Fruit fly (Drosophila melanogaster): Measurements from ENCODE around the gene Gr98c.
A peak's percentile ranks its signal among the peaks of the same experiment; 100 is the strongest.

Gr98c gene

dm6 chr3R:27544143-27544542 lies at the start of gene Gr98c:
Gene Gr98c, plus strand, starts transcription at chr3R:27544443.
- TF ChIP-seq CrebA (GFP tag; optimal IDR thresholded peaks at IDR 0.05; ENCODE audit: borderline replicate concordance) = no peak
- TF ChIP-seq dl (GFP tag; optimal IDR thresholded peaks at IDR 0.05; ENCODE audit: insufficient read depth in 1 of 2, partially characterized antibody in 2 of 2) = no peak
- no peak for TF ChIP-seq Jra (GFP tag; optimal IDR thresholded peaks at IDR 0.05)
- no peak for TF ChIP-seq rgr (GFP tag; optimal IDR thresholded peaks at IDR 0.05)
- no peak for TF ChIP-seq usp (GFP tag; optimal IDR thresholded peaks at IDR 0.05)
- no peak for TF ChIP-seq Hr78 (GFP tag; optimal IDR thresholded peaks at IDR 0.05)
- no peak for TF ChIP-seq Dfd (GFP tag; optimal IDR thresholded peaks at IDR 0.05)
- no peak for TF ChIP-seq fru (GFP tag; optimal IDR thresholded peaks at IDR 0.05)
- TF ChIP-seq br (GFP tag; optimal IDR thresholded peaks at IDR 0.05) = no peak
- TF ChIP-seq psq (GFP tag; optimal IDR thresholded peaks at IDR 0.05) = no peak
- no peak for TF ChIP-seq h (GFP tag; optimal IDR thresholded peaks at IDR 0.05)
- no peak for TF ChIP-seq Sp1 (GFP tag; optimal IDR thresholded peaks at IDR 0.05)
- TF ChIP-seq Hnf4 (GFP tag; optimal IDR thresholded peaks at IDR 0.05) = no peak
- TF ChIP-seq tai (GFP tag; optimal IDR thresholded peaks at IDR 0.05) = no peak
- TF ChIP-seq Abd-B (GFP tag; optimal IDR thresholded peaks at IDR 0.05) = no peak
- TF ChIP-seq dsf (GFP tag; optimal IDR thresholded peaks at IDR 0.05; ENCODE audit: borderline replicate concordance) = no peak
- TF ChIP-seq Vsx2 (GFP tag; optimal IDR thresholded peaks at IDR 0.05; ENCODE audit: partially characterized antibody) = no peak

dm6 chr3R:27497616-27498015 lies 46.6 kb upstream of the Gr98c start:
- TF ChIP-seq lola (GFP tag; optimal IDR thresholded peaks at IDR 0.05) = no peak

dm6 chr3R:27501938-27502337 lies 42.3 kb upstream of the Gr98c start, which contains the start of gene CG43139:
Gene CG43139, minus strand, starts transcription at chr3R:27502025.
- TF ChIP-seq h (GFP tag; optimal IDR thresholded peaks at IDR 0.05) (peak; percentile 53), Hr83 (GFP tag; optimal IDR thresholded peaks at IDR 0.05; ENCODE audit: poor library complexity, severe bottlenecking) (peak; percentile 76), lola (GFP tag; optimal IDR thresholded peaks at IDR 0.05) (no peak), CrebA (GFP tag; optimal IDR thresholded peaks at IDR 0.05; ENCODE audit: borderline replicate concordance) (no peak), ey (GFP tag; optimal IDR thresholded peaks at IDR 0.05) (no peak), Mio (GFP tag; optimal IDR thresholded peaks at IDR 0.05) (no peak), OdsH (GFP tag; optimal IDR thresholded peaks at IDR 0.05) (peak; percentile 39), rgr (GFP tag; optimal IDR thresholded peaks at IDR 0.05) (peak; percentile 53)

dm6 chr3R:27502856-27503255 lies 41.4 kb upstream of the Gr98c start, which contains the start of gene CG5402:
Gene CG5402, minus strand, starts transcription at chr3R:27502956.
- TF ChIP-seq usp (GFP tag; optimal IDR thresholded peaks at IDR 0.05) (no peak), dsf (GFP tag; optimal IDR thresholded peaks at IDR 0.05; ENCODE audit: borderline replicate concordance) (no peak), psq (GFP tag; optimal IDR thresholded peaks at IDR 0.05) (no peak), Hr78 (GFP tag; optimal IDR thresholded peaks at IDR 0.05) (no peak), br (GFP tag; optimal IDR thresholded peaks at IDR 0.05) (no peak), dmrt93B (GFP tag; optimal IDR thresholded peaks at IDR 0.05) (no peak), sv (GFP tag; optimal IDR thresholded peaks at IDR 0.05) (no peak), Sp1 (GFP tag; optimal IDR thresholded peaks at IDR 0.05) (no peak), Jra (GFP tag; optimal IDR thresholded peaks at IDR 0.05) (no peak), CG9705 (GFP tag; optimal IDR thresholded peaks at IDR 0.05) (no peak), CrebA (GFP tag; optimal IDR thresholded peaks at IDR 0.05; ENCODE audit: borderline replicate concordance) (no peak), brk (GFP tag; optimal IDR thresholded peaks at IDR 0.05) (no peak), N (GFP tag; optimal IDR thresholded peaks at IDR 0.05) (no peak), Dif (GFP tag; optimal IDR thresholded peaks at IDR 0.05; ENCODE audit: partially characterized antibody) (no peak), ey (GFP tag; optimal IDR thresholded peaks at IDR 0.05) (no peak), rgr (GFP tag; optimal IDR thresholded peaks at IDR 0.05) (no peak), OdsH (GFP tag; optimal IDR thresholded peaks at IDR 0.05) (no peak), Abd-B (GFP tag; optimal IDR thresholded peaks at IDR 0.05) (no peak), HLH106 (tag; optimal IDR thresholded peaks at IDR 0.05) (no peak), Rel (GFP tag; optimal IDR thresholded peaks at IDR 0.05) (no peak), Rel (tag; optimal IDR thresholded peaks at IDR 0.05) (no peak)

dm6 chr3R:27517157-27517556 lies 27.1 kb upstream of the Gr98c start, which contains the start of gene CG13972:
Gene CG13972, minus strand, starts transcription at chr3R:27517257.
- no peak for TF ChIP-seq CrebA (GFP tag; optimal IDR thresholded peaks at IDR 0.05; ENCODE audit: borderline replicate concordance)
- no peak for TF ChIP-seq usp (GFP tag; optimal IDR thresholded peaks at IDR 0.05)
- TF ChIP-seq Hr78 (GFP tag; optimal IDR thresholded peaks at IDR 0.05) = no peak
- TF ChIP-seq HLH106 (tag; optimal IDR thresholded peaks at IDR 0.05) = no peak
- TF ChIP-seq Hr83 (GFP tag; optimal IDR thresholded peaks at IDR 0.05; ENCODE audit: poor library complexity, severe bottlenecking) = no peak
- no peak for TF ChIP-seq OdsH (GFP tag; optimal IDR thresholded peaks at IDR 0.05)
- TF ChIP-seq psq (GFP tag; optimal IDR thresholded peaks at IDR 0.05) = no peak
- no peak for TF ChIP-seq N (GFP tag; optimal IDR thresholded peaks at IDR 0.05)
- TF ChIP-seq fru (GFP tag; optimal IDR thresholded peaks at IDR 0.05) = no peak
- TF ChIP-seq GATAd (GFP tag; optimal IDR thresholded peaks at IDR 0.05) = no peak
- no peak for TF ChIP-seq lola (GFP tag; optimal IDR thresholded peaks at IDR 0.05)
- no peak for TF ChIP-seq dsf (GFP tag; optimal IDR thresholded peaks at IDR 0.05; ENCODE audit: borderline replicate concordance)
- TF ChIP-seq dmrt93B (GFP tag; optimal IDR thresholded peaks at IDR 0.05) = no peak
- no peak for TF ChIP-seq Jra (GFP tag; optimal IDR thresholded peaks at IDR 0.05)
